Fruit fly (Drosophila melanogaster) whole organism, embryonic: Measurements from ENCODE around the gene Sps2.
A peak's percentile ranks its signal among the peaks of the same experiment; 100 is the strongest.

Source experiments
- Aef1 ChIP-seq: fragments of 200-800 bp; sonication (Bioruptor generic); IDR thresholded peaks from 3 replicates; pipeline ENCODE4 v1.3.6; 2022; ENCODE audit warnings: missing biosample characterization, missing genetic modification characterization
- Atf3 ChIP-seq: fragments of 200-800 bp; sonication (Bioruptor generic); optimal IDR thresholded peaks from 3 replicates; lab custom pipeline; 2016; ENCODE audit warnings: missing biosample characterization, missing genetic modification characterization
- CG10959 ChIP-seq: fragments of 200-800 bp; sonication (Bioruptor generic); IDR thresholded peaks from 2 replicates; pipeline ENCODE4 v1.3.6; 2022; ENCODE audit warnings: missing biosample characterization, missing genetic modification characterization
- CG11085 ChIP-seq: fragments of 200-800 bp; sonication (Bioruptor generic); IDR thresholded peaks from 2 replicates; pipeline ENCODE4 v1.3.6; 2022; ENCODE audit warnings: missing biosample characterization, missing genetic modification characterization
- CG11398 ChIP-seq: fragments of 200-800 bp; sonication (Bioruptor generic); optimal IDR thresholded peaks from 2 replicates; lab custom pipeline; 2016; ENCODE audit warnings: missing biosample characterization, missing genetic modification characterization
- CG11456 ChIP-seq: fragments of 200-800 bp; sonication (Bioruptor generic); IDR thresholded peaks from 3 replicates; pipeline ENCODE4 v1.3.6; 2022; ENCODE audit warnings: missing biosample characterization, missing genetic modification characterization
- CG11504 ChIP-seq: fragments of 200-800 bp; sonication (Bioruptor generic); optimal IDR thresholded peaks from 3 replicates; lab custom pipeline; 2019; ENCODE audit warnings: missing biosample characterization, mild to moderate bottlenecking, missing genetic modification characterization, moderate library complexity
- CG12744 ChIP-seq: fragments of 200-800 bp; sonication (Bioruptor generic); optimal IDR thresholded peaks from 2 replicates; lab custom pipeline; 2016; ENCODE audit warnings: missing biosample characterization, missing genetic modification characterization
- CG15011 ChIP-seq: fragments of 200-800 bp; sonication (Bioruptor generic); optimal IDR thresholded peaks from 3 replicates; lab custom pipeline; 2018; ENCODE audit warnings: missing biosample characterization, mild to moderate bottlenecking, missing genetic modification characterization
- CG15269 ChIP-seq: fragments of 200-800 bp; sonication (Bioruptor generic); optimal IDR thresholded peaks from 2 replicates; lab custom pipeline; 2018; ENCODE audit warnings: missing biosample characterization, mild to moderate bottlenecking, missing genetic modification characterization, moderate library complexity
- CG17328 ChIP-seq: fragments of 200-800 bp; sonication (Bioruptor generic); IDR thresholded peaks from 2 replicates; pipeline ENCODE4 v1.3.6; 2022; ENCODE audit warnings: missing biosample characterization, missing genetic modification characterization
- CG17568 ChIP-seq: fragments of 200-800 bp; sonication (Bioruptor generic); optimal IDR thresholded peaks from 2 replicates; lab custom pipeline; 2018; ENCODE audit warnings: missing biosample characterization, mild to moderate bottlenecking, missing genetic modification characterization, moderate library complexity
- CG18476 ChIP-seq: fragments of 200-800 bp; sonication (Bioruptor generic); optimal IDR thresholded peaks from 2 replicates; lab custom pipeline; 2016; ENCODE audit warnings: missing biosample characterization, mild to moderate bottlenecking, missing genetic modification characterization
- CG30403 ChIP-seq: fragments of 200-800 bp; sonication (Bioruptor generic); optimal IDR thresholded peaks from 3 replicates; lab custom pipeline; 2016; ENCODE audit warnings: missing biosample characterization, missing genetic modification characterization
- CG43689 ChIP-seq: fragments of 200-800 bp; sonication (Bioruptor generic); IDR thresholded peaks from 2 replicates; pipeline ENCODE4 v1.3.6; 2022; ENCODE audit warnings: missing biosample characterization, missing genetic modification characterization
- CG4424 ChIP-seq: fragments of 200-800 bp; sonication (Bioruptor generic); optimal IDR thresholded peaks from 3 replicates; lab custom pipeline; 2016; ENCODE audit warnings: missing biosample characterization, missing genetic modification characterization
- CG6765 ChIP-seq: fragments of 200-800 bp; sonication (Bioruptor generic); optimal IDR thresholded peaks from 3 replicates; lab custom pipeline; 2017; ENCODE audit warnings: missing biosample characterization, mild to moderate bottlenecking, missing genetic modification characterization
- CG6813 ChIP-seq: fragments of 200-800 bp; sonication (Bioruptor generic); optimal IDR thresholded peaks from 2 replicates; lab custom pipeline; 2017; ENCODE audit warnings: missing biosample characterization, missing genetic modification characterization, mild to moderate bottlenecking, moderate library complexity, missing genetic modification reagents
- H15 ChIP-seq: fragments of 200-800 bp; sonication (Bioruptor generic); IDR thresholded peaks from 3 replicates; pipeline ENCODE4 v1.3.6; 2022; ENCODE audit warnings: missing biosample characterization, missing genetic modification characterization
- Hey ChIP-seq: fragments of 200-800 bp; sonication (Bioruptor generic); optimal IDR thresholded peaks from 3 replicates; lab custom pipeline; 2018; ENCODE audit warnings: missing biosample characterization, mild to moderate bottlenecking, missing genetic modification characterization
- MESR4 ChIP-seq: fragments of 200-800 bp; sonication (Bioruptor generic); optimal IDR thresholded peaks from 2 replicates; lab custom pipeline; 2018; ENCODE audit warnings: missing biosample characterization, mild to moderate bottlenecking, missing genetic modification characterization, moderate library complexity
- Mad ChIP-seq: fragments of 200-800 bp; sonication (Bioruptor generic); optimal IDR thresholded peaks from 2 replicates; lab custom pipeline; 2016; ENCODE audit warnings: missing biosample characterization, missing genetic modification characterization
- Mrtf ChIP-seq: fragments of 200-800 bp; sonication (Bioruptor generic); IDR thresholded peaks from 3 replicates; pipeline ENCODE4 v1.3.6; 2022; ENCODE audit warnings: missing biosample characterization, missing genetic modification characterization
- NK7.1 ChIP-seq: fragments of 200-800 bp; sonication (Bioruptor generic); optimal IDR thresholded peaks from 3 replicates; lab custom pipeline; 2016; ENCODE audit warnings: missing biosample characterization, missing genetic modification characterization
- Optix ChIP-seq: fragments of 200-800 bp; sonication (Bioruptor generic); IDR thresholded peaks from 3 replicates; pipeline ENCODE4 v1.3.6; 2022; ENCODE audit warnings: missing biosample characterization, missing genetic modification characterization
- Sry-δ ChIP-seq: fragments of 200-800 bp; sonication (Bioruptor generic); optimal IDR thresholded peaks from 2 replicates; lab custom pipeline; 2016; ENCODE audit warnings: missing biosample characterization, missing genetic modification characterization
- Tbp ChIP-seq: fragments of >200 bp; optimal IDR thresholded peaks from 2 replicates; lab custom pipeline; 2018; ENCODE audit warnings: missing biosample characterization, missing genetic modification characterization
- Vsx1 ChIP-seq: fragments of 200-800 bp; sonication (Bioruptor generic); optimal IDR thresholded peaks from 2 replicates; lab custom pipeline; 2017; ENCODE audit warnings: missing biosample characterization, mild to moderate bottlenecking, missing genetic modification characterization, missing genetic modification reagents
- Xbp1 ChIP-seq: fragments of 200-800 bp; sonication (Bioruptor generic); optimal IDR thresholded peaks from 3 replicates; lab custom pipeline; 2016; ENCODE audit warnings: missing biosample characterization, mild to moderate bottlenecking, missing genetic modification characterization
- al ChIP-seq: fragments of 200-800 bp; sonication (Bioruptor generic); IDR thresholded peaks from 2 replicates; pipeline ENCODE4 v1.3.6; 2022; ENCODE audit warnings: missing biosample characterization, missing genetic modification characterization
- bigmax ChIP-seq: fragments of 200-800 bp; sonication (Bioruptor generic); optimal IDR thresholded peaks from 2 replicates; lab custom pipeline; 2018; ENCODE audit warnings: missing biosample characterization, mild to moderate bottlenecking, missing genetic modification characterization
- br ChIP-seq: fragments of >200 bp; optimal IDR thresholded peaks from 2 replicates; lab custom pipeline; 2017
- chm ChIP-seq: fragments of 200-800 bp; sonication (Bioruptor generic); IDR thresholded peaks from 2 replicates; pipeline ENCODE4 v1.3.6; 2022; ENCODE audit warnings: missing biosample characterization, missing genetic modification characterization
- eve ChIP-seq, 2 experiments: fragments of >200 bp; optimal IDR thresholded peaks; 2 replicates each; lab custom pipeline; 2017; ENCODE audit warnings: missing biosample characterization in 2 of 2, missing genetic modification characterization in 2 of 2
- gro ChIP-seq: fragments of 200-800 bp; sonication (Bioruptor generic); optimal IDR thresholded peaks from 2 replicates; lab custom pipeline; 2016; ENCODE audit warnings: missing biosample characterization, missing genetic modification characterization
- jing ChIP-seq: fragments of 200-800 bp; sonication (Bioruptor generic); optimal IDR thresholded peaks from 2 replicates; lab custom pipeline; 2018; ENCODE audit warnings: missing biosample characterization, mild to moderate bottlenecking, missing genetic modification characterization
- jumu ChIP-seq: fragments of 200-800 bp; sonication (Bioruptor generic); optimal IDR thresholded peaks from 3 replicates; lab custom pipeline; 2016; ENCODE audit warnings: missing biosample characterization, missing genetic modification characterization
- onecut ChIP-seq: fragments of 200-800 bp; sonication (Bioruptor generic); IDR thresholded peaks from 2 replicates; pipeline ENCODE4 v1.3.6; 2022; ENCODE audit warnings: missing biosample characterization, missing genetic modification characterization
- pb ChIP-seq: fragments of 200-800 bp; sonication (Bioruptor generic); optimal IDR thresholded peaks from 3 replicates; lab custom pipeline; 2016; ENCODE audit warnings: missing biosample characterization, missing genetic modification characterization
- phol ChIP-seq: fragments of 200-800 bp; sonication (Bioruptor generic); optimal IDR thresholded peaks from 3 replicates; lab custom pipeline; 2018; ENCODE audit warnings: missing biosample characterization, mild to moderate bottlenecking, missing genetic modification characterization, moderate library complexity
- psq ChIP-seq: fragments of 200-800 bp; sonication (Bioruptor generic); optimal IDR thresholded peaks from 2 replicates; lab custom pipeline; 2017; ENCODE audit warnings: missing biosample characterization, missing genetic modification characterization
- ranshi ChIP-seq: fragments of 200-800 bp; sonication (Bioruptor generic); IDR thresholded peaks from 2 replicates; pipeline ENCODE4 v1.3.6; 2022; ENCODE audit warnings: missing biosample characterization, missing genetic modification characterization
- repo ChIP-seq: fragments of 200-800 bp; sonication (Bioruptor generic); optimal IDR thresholded peaks from 2 replicates; lab custom pipeline; 2016; ENCODE audit warnings: missing biosample characterization, missing genetic modification characterization
- row ChIP-seq: fragments of 200-800 bp; sonication (Bioruptor generic); IDR thresholded peaks from 3 replicates; pipeline ENCODE4 v1.3.6; 2022; ENCODE audit warnings: missing biosample characterization, missing genetic modification characterization
- scrt ChIP-seq: fragments of 200-800 bp; sonication (Bioruptor generic); optimal IDR thresholded peaks from 2 replicates; lab custom pipeline; 2018; ENCODE audit warnings: missing biosample characterization, mild to moderate bottlenecking, missing genetic modification characterization, moderate library complexity
- sd ChIP-seq: fragments of 200-800 bp; sonication (Bioruptor generic); optimal IDR thresholded peaks from 3 replicates; lab custom pipeline; 2018; ENCODE audit warnings: missing biosample characterization, mild to moderate bottlenecking, missing genetic modification characterization, moderate library complexity
- shn ChIP-seq: fragments of 200-800 bp; sonication (Bioruptor generic); optimal IDR thresholded peaks from 3 replicates; lab custom pipeline; 2016; ENCODE audit warnings: missing biosample characterization, missing genetic modification characterization
- tgo ChIP-seq: fragments of 200-800 bp; sonication (Bioruptor generic); IDR thresholded peaks from 3 replicates; pipeline ENCODE4 v1.3.6; 2022; ENCODE audit warnings: missing biosample characterization, missing genetic modification characterization
- tup ChIP-seq: fragments of 200-800 bp; sonication (Bioruptor generic); optimal IDR thresholded peaks from 2 replicates; lab custom pipeline; 2016; ENCODE audit warnings: missing biosample characterization, mild to moderate bottlenecking, missing genetic modification characterization, moderate library complexity
- zen ChIP-seq: fragments of 200-800 bp; sonication (Bioruptor generic); optimal IDR thresholded peaks from 3 replicates; lab custom pipeline; 2018; ENCODE audit warnings: missing biosample characterization, mild to moderate bottlenecking, missing genetic modification characterization, moderate library complexity
- zf30C ChIP-seq: fragments of 200-800 bp; sonication (Bioruptor generic); optimal IDR thresholded peaks from 3 replicates; lab custom pipeline; 2018; ENCODE audit warnings: missing biosample characterization, mild to moderate bottlenecking, missing genetic modification characterization

The Sps2 gene

DNA sequence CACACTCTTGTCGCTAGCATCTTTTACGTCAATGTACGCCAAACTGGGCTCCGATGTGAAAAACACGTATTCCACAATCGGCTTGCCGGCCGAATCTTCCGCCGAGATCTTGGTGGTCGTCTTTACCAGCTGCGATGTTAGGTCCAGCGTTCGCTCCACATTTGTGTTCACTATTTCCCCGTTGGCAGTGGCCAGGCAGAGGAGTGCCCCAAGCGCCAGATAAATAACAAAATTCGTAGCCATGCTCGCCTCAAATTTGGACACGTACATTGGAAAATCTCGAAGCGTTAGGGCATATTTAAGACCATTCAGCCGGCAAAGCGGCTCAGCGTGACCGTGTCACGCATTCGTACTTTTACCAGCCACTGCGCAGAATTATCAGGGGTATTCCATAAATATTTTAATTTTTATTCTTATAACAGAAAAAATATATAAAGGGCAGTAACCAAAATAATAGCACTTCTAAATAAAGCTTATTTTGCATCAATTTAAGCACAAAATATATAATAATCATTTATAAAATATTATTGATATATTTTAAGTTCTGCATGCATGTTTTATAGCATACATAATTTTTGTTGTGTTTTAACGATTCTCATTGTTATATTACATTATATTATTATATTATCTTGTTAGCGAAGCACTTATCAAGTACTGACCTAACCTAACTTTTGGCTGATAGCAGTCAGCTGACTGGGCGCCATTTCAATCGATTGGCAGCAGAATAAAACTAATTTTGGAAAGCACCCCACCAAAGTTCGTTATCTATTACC is 33.3 kb downstream of the Sps2 start, which contains the start of the genes CG33303 and dpr19 (continued):
- TF ChIP-seq bigmax (peak; percentile 95), onecut (GFP tag; lab: Robert Waterston, UW) (peak; percentile 89), scrt (GFP tag; lab: Kevin White, UChicago) (peak; percentile 59), CG10959 (GFP tag; lab: Robert Waterston, UW) (no peak), shn (GFP tag; lab: Kevin White, UChicago) (no peak), row (peak; percentile 83), CG43689 (GFP tag; lab: Robert Waterston, UW) (no peak), pb (no peak), CG11504 (tag; lab: Kevin White, UChicago) (peak; percentile 85), gro (GFP tag; lab: Kevin White, UChicago) (peak; percentile 50), Mrtf (GFP tag; lab: Robert Waterston, UW) (no peak), CG11398 (GFP tag; lab: Kevin White, UChicago) (no peak), Vsx1 (GFP tag; lab: Kevin White, UChicago) (no peak), CG15269 (tag; lab: Kevin White, UChicago) (peak; percentile 87), Optix (no peak), zf30C (GFP tag; lab: Kevin White, UChicago) (no peak), CG4424 (GFP tag; lab: Kevin White, UChicago) (peak; percentile 71), Hey (tag; lab: Kevin White, UChicago) (no peak), MESR4 (peak; percentile 89), Tbp (no peak), CG6765 (GFP tag; lab: Kevin White, UChicago) (peak; percentile 50), repo (no peak), Sry-δ (GFP tag; lab: Kevin White, UChicago) (no peak), H15 (no peak), CG15011 (GFP tag; lab: Kevin White, UChicago) (peak; percentile 49), chm (GFP tag; lab: Robert Waterston, UW) (no peak; the same call in 1 of the 2 replicates), jing (no peak), zen (peak; percentile 64), tgo (GFP tag; lab: Robert Waterston, UW) (peak; percentile 66; the same call in 2 of the 3 replicates), CG17568 (GFP tag; lab: Kevin White, UChicago) (no peak), NK7.1 (GFP tag; lab: Kevin White, UChicago) (no peak), ranshi (0 out of 2 replicates have a peak, but pooled peaks have one; percentile 33), CG18476 (GFP tag; lab: Kevin White, UChicago) (no peak), Xbp1 (GFP tag; lab: Kevin White, UChicago) (peak; percentile 76), br (lab: Kevin White, UChicago) (no peak), al (GFP tag; lab: Robert Waterston, UW) (no peak; the same call in 1 of the 2 replicates), CG11456 (0 out of 3 replicates have a peak, but pooled peaks have one; percentile 13), jumu (GFP tag; lab: Kevin White, UChicago) (no peak), sd (tag; lab: Kevin White, UChicago) (no peak), CG30403 (GFP tag; lab: Kevin White, UChicago) (peak; percentile 64), tup (GFP tag; lab: Kevin White, UChicago) (no peak), CG6813 (GFP tag; lab: Kevin White, UChicago) (peak; percentile 65), psq (GFP tag; lab: Kevin White, UChicago) (peak; percentile 10), CG12744 (GFP tag; lab: Kevin White, UChicago) (no peak), Mad (GFP tag; lab: Kevin White, UChicago) (no peak), phol (tag; lab: Kevin White, UChicago) (peak; percentile 90), eve (GFP tag; optimal IDR thresholded peaks at IDR 0.05; lab: Kevin White, UChicago) (no peak), Aef1 (GFP tag; lab: Robert Waterston, UW) (no peak; the same call in 2 of the 3 replicates), Atf3 (GFP tag; lab: Kevin White, UChicago) (no peak), CG17328 (GFP tag; lab: Robert Waterston, UW) (peak; percentile 79), CG11085 (no peak)
